Worm (Caenorhabditis elegans) whole organism, L2 larva: Measurements from ENCODE around the gene F49F1.10.
A peak's percentile ranks its signal among the peaks of the same experiment; 100 is the strongest.
"Not testable (repeated sequence)": the region's sequence is repeated elsewhere in the genome, so short reads cannot be mapped to it uniquely, and the experiment has no call there.

Source experiments
- C34F6.9 ChIP-seq: fragments of 150-350 bp; optimal IDR thresholded peaks from 2 replicates; lab custom pipeline; 2014; ENCODE audit warnings: missing biosample characterization, missing genetic modification characterization
- F13H6.1 ChIP-seq: sonication (generic microtip); optimal IDR thresholded peaks from 2 replicates; lab custom pipeline; 2016; ENCODE audit warnings: missing genetic modification characterization, missing compliant biosample characterization
- R02D3.7 ChIP-seq: fragments of 150-350 bp; optimal IDR thresholded peaks from 2 replicates; lab custom pipeline; 2014; ENCODE audit warnings: missing biosample characterization, missing genetic modification characterization
- Y55F3AM.14 ChIP-seq: fragments of 200-800 bp; sonication (Bioruptor generic); optimal IDR thresholded peaks from 2 replicates; lab custom pipeline; 2018; ENCODE audit warnings: mild to moderate bottlenecking, missing genetic modification characterization, missing compliant biosample characterization
- ZK546.5 ChIP-seq: sonication (generic microtip); optimal IDR thresholded peaks from 2 replicates; lab custom pipeline; 2017; ENCODE audit warnings: missing biosample characterization, missing genetic modification characterization
- alr-1 ChIP-seq: fragments of 150-350 bp; optimal IDR thresholded peaks from 2 replicates; lab custom pipeline; 2014; ENCODE audit warnings: missing biosample characterization, missing genetic modification characterization
- aly-2 ChIP-seq: fragments of 150-350 bp; optimal IDR thresholded peaks from 2 replicates; lab custom pipeline; 2014; ENCODE audit warnings: missing biosample characterization, missing genetic modification characterization
- blmp-1 ChIP-seq: sonication (generic microtip); optimal IDR thresholded peaks from 2 replicates; lab custom pipeline; 2017; ENCODE audit warnings: missing genetic modification characterization, mild to moderate bottlenecking, missing compliant biosample characterization, antibody characterized with exemption, moderate library complexity; ENCODE audit not compliant: insufficient read depth
- ceh-16 ChIP-seq: fragments of 150-350 bp; optimal IDR thresholded peaks from 2 replicates; lab custom pipeline; 2014; ENCODE audit warnings: missing biosample characterization, missing genetic modification characterization
- elt-3 ChIP-seq: sonication (generic microtip); optimal IDR thresholded peaks from 2 replicates; lab custom pipeline; 2017; ENCODE audit warnings: missing biosample characterization, missing genetic modification characterization
- fos-1 ChIP-seq: fragments of 150-350 bp; optimal IDR thresholded peaks from 2 replicates; lab custom pipeline; 2014; ENCODE audit warnings: missing biosample characterization, missing genetic modification characterization
- gmeb-1 ChIP-seq: fragments of 150-350 bp; optimal IDR thresholded peaks from 2 replicates; lab custom pipeline; 2014; ENCODE audit warnings: missing biosample characterization, missing genetic modification characterization
- lin-11 ChIP-seq: fragments of 150-350 bp; sonication (generic microtip); optimal IDR thresholded peaks from 2 replicates; lab custom pipeline; 2014; ENCODE audit warnings: missing biosample characterization, missing genetic modification characterization, inconsistent platforms, mixed read lengths
- lin-39 ChIP-seq: fragments of 150-350 bp; optimal IDR thresholded peaks from 2 replicates; lab custom pipeline; 2014; ENCODE audit warnings: missing biosample characterization, missing genetic modification reagents, missing genetic modification characterization
- lsy-2 ChIP-seq, 2 experiments: fragments of 150-350 bp in 1 of 2; sonication (generic microtip) in 1 of 2; optimal IDR thresholded peaks; 2 replicates each; lab custom pipeline; 2014 to 2017; ENCODE audit warnings: missing biosample characterization in 2 of 2, missing genetic modification characterization in 2 of 2
- mab-5 ChIP-seq: fragments of 150-350 bp; optimal IDR thresholded peaks from 2 replicates; lab custom pipeline; 2014; ENCODE audit warnings: missing biosample characterization, missing genetic modification characterization
- nhr-10 ChIP-seq: sonication (generic microtip); optimal IDR thresholded peaks from 2 replicates; lab custom pipeline; 2017; ENCODE audit warnings: missing biosample characterization, missing genetic modification characterization
- nhr-11 ChIP-seq: fragments of 150-350 bp; optimal IDR thresholded peaks from 2 replicates; lab custom pipeline; 2014; ENCODE audit warnings: missing biosample characterization, missing genetic modification characterization
- nhr-23 ChIP-seq: fragments of 150-350 bp; optimal IDR thresholded peaks from 2 replicates; lab custom pipeline; 2014; ENCODE audit warnings: missing biosample characterization, missing genetic modification reagents, missing genetic modification characterization
- nhr-6 ChIP-seq: fragments of 150-350 bp; optimal IDR thresholded peaks from 2 replicates; lab custom pipeline; 2014; ENCODE audit warnings: missing biosample characterization, missing genetic modification characterization
- nhr-77 ChIP-seq: fragments of 150-350 bp; optimal IDR thresholded peaks from 2 replicates; lab custom pipeline; 2014; ENCODE audit warnings: missing biosample characterization, missing genetic modification characterization
- sem-4 ChIP-seq: fragments of 150-350 bp; optimal IDR thresholded peaks from 2 replicates; lab custom pipeline; 2014; ENCODE audit warnings: missing biosample characterization, missing genetic modification reagents, missing genetic modification characterization
- sma-3 ChIP-seq: sonication (generic microtip); optimal IDR thresholded peaks from 2 replicates; lab custom pipeline; 2016; ENCODE audit warnings: missing genetic modification reagents, missing genetic modification characterization, missing compliant biosample characterization
- sma-9 ChIP-seq, 2 experiments: fragments of 150-350 bp in 1 of 2; sonication (generic microtip) in 1 of 2; optimal IDR thresholded peaks; 2 replicates each; lab custom pipeline; 2014 to 2016; ENCODE audit warnings: missing genetic modification characterization in 2 of 2, mild to moderate bottlenecking in 1 of 2, missing biosample characterization in 1 of 2, missing compliant biosample characterization in 1 of 2, missing genetic modification reagents in 1 of 2, moderate library complexity in 1 of 2
- snpc-4 ChIP-seq: fragments of 150-350 bp; optimal IDR thresholded peaks from 2 replicates; lab custom pipeline; 2014; ENCODE audit warnings: missing biosample characterization, missing genetic modification characterization
- unc-39 ChIP-seq: fragments of 150-350 bp; optimal IDR thresholded peaks from 2 replicates; lab custom pipeline; 2014; ENCODE audit warnings: missing biosample characterization, missing genetic modification characterization
- unc-55 ChIP-seq: fragments of 150-350 bp; sonication (generic microtip); optimal IDR thresholded peaks from 3 replicates; lab custom pipeline; 2014; ENCODE audit warnings: missing biosample characterization, missing genetic modification reagents, missing genetic modification characterization
- unc-62 ChIP-seq: fragments of 150-350 bp; optimal IDR thresholded peaks from 2 replicates; lab custom pipeline; 2014; ENCODE audit warnings: missing biosample characterization, missing genetic modification reagents, missing genetic modification characterization
- ztf-1 ChIP-seq: fragments of 200-800 bp; sonication (Bioruptor generic); conservative IDR thresholded peaks from 2 replicates; pipeline ENCODE4 v1.3.6; 2022; ENCODE audit warnings: missing genetic modification characterization, missing compliant biosample characterization
- ztf-11 ChIP-seq: sonication (generic microtip); optimal IDR thresholded peaks from 2 replicates; lab custom pipeline; 2017; ENCODE audit warnings: missing biosample characterization, missing genetic modification characterization
- ztf-4 ChIP-seq: fragments of 150-350 bp; optimal IDR thresholded peaks from 2 replicates; lab custom pipeline; 2014; ENCODE audit warnings: missing biosample characterization, missing genetic modification characterization

F49F1.10 gene

DNA sequence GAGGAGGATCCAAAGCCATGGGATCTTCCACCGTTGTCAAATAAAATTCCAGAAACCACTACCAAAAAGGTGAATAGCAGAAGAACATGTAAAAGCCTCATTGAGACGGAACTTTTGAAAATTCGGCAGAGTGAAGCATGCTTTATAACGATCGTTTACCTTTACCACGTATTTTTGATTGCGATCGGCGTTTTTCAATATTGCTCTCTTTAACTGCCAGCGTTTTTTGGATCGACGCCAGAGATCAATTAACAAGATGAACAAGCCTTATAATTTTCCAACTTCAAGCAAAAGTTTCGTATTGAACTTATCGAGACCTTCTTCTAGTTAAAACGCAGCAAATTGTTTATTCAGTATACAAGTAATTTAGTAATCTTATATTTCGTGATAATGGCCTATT lies at the start of gene F49F1.10:
TSS of gene F49F1.10 (minus strand) at position 101 of the 400 bp plus-strand sequence.
- TF ChIP-seq nhr-11 (tag; lab: Kevin White, UChicago) (no peak), unc-39 (tag; lab: Kevin White, UChicago) (no peak), blmp-1 (tag; lab: Kevin White, UChicago) (no peak), nhr-10 (tag; lab: Kevin White, UChicago) (no peak), lin-11 (tag; lab: Kevin White, UChicago) (no peak), nhr-6 (tag; lab: Kevin White, UChicago) (no peak), aly-2 (tag; lab: Kevin White, UChicago) (no peak), lsy-2 (tag; optimal IDR thresholded peaks at IDR 0.05; lab: Kevin White, UChicago) (no peak), ceh-16 (no peak), elt-3 (tag; lab: Kevin White, UChicago) (no peak), ztf-1 (GFP tag; lab: Robert Waterston, UW) (no peak), R02D3.7 (tag; lab: Kevin White, UChicago) (no peak), Y55F3AM.14 (GFP tag; lab: Kevin White, UChicago) (no peak), snpc-4 (tag; lab: Kevin White, UChicago) (no peak), ztf-11 (no peak), lin-39 (tag; lab: Kevin White, UChicago) (no peak), fos-1 (tag; lab: Kevin White, UChicago) (no peak), ZK546.5 (no peak), nhr-77 (tag; lab: Kevin White, UChicago) (no peak), unc-55 (GFP tag; lab: Kevin White, UChicago) (no peak)

DNA sequence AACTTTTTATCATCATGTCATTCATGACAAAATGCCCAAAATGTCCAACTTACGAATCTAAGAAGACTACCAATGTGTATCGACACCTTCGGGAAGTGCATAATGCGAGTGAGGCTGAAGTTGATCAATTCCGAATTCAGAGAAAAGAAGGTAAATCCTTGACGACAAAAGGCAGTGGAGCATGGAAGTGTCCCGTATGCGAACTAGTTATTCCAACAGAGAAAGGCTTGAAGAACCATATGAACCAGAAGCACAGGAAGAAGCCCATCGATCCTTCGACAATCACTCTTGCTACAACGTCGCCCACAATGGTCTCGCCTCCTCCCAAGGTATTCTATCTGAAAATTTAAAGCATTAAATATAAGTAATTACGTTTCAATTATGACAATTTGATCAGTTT lies 47.2 kb upstream of the F49F1.10 start, which contains the start of gene K08D10.11:
TSS of gene K08D10.11 (minus strand) at position 101 of the 400 bp plus-strand sequence.
- TF ChIP-seq nhr-10 (tag; lab: Kevin White, UChicago); C34F6.9; unc-62 (GFP tag; lab: Kevin White, UChicago): not testable (repeated sequence)

DNA sequence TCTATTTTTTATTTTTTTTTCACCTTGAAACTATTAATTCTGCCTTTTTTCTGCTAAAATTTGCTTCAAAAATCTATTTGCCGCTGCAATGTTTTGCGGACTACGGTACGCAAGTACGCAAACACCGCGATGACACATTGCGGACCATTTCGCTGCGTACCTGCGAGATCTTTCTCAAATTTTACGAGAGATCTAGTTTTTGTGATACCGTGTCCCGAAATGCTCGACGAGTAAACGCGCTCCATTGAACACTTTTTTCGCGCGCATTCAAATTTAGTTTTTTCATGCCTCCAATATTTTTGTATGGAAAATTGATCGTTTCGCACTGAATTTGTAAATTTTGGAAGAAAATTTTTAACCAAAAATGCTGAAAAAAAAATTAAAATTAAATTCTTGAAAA lies 45.8 kb upstream of the F49F1.10 start:
- TF ChIP-seq sma-9 (GFP tag; optimal IDR thresholded peaks at IDR 0.05; lab: Kevin White, UChicago) (peak; percentile 30), gmeb-1 (tag; lab: Kevin White, UChicago) (peak; percentile 48), lsy-2 (tag; optimal IDR thresholded peaks at IDR 0.05; lab: Kevin White, UChicago) (peak; percentile 53 to 76), F13H6.1 (tag; lab: Kevin White, UChicago) (peak; percentile 8), sma-3 (GFP tag; lab: Kevin White, UChicago) (peak; percentile 21)
- TF ChIP-seq sma-9 (tag; optimal IDR thresholded peaks at IDR 0.05; lab: Kevin White, UChicago) = not testable (repeated sequence)

ce11 chrIV:4180032-4180431 lies 41.1 kb upstream of the F49F1.10 start:
- peak in 1 of 2 experiments; percentile 31 for TF ChIP-seq lsy-2 (tag; optimal IDR thresholded peaks at IDR 0.05; lab: Kevin White, UChicago)

DNA sequence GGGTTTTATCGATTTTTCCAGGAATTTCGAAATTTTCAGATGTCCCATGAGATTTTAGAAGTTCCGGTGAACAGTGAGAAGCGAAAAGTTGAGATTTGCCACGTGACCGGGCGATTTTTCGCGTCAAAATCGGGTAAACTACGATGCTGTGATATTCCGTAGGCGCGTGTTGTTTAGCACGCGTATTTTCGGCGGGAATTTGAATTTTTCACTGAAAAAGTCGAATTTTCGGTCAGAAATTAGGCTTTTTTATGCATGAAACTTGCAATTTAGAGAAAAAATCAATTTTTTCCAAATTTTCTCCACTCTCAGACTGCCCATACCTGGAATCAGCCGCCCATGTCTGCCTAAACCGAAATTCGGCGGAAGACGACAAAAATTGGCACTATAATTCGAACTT lies 39.5 kb upstream of the F49F1.10 start, which contains the start of gene tsen-34:
TSS of gene tsen-34 (plus strand) at position 34 of the 400 bp plus-strand sequence.
- TF ChIP-seq mab-5 (tag; lab: Kevin White, UChicago) (no peak), F13H6.1 (tag; lab: Kevin White, UChicago) (no peak), nhr-23 (tag; lab: Kevin White, UChicago) (no peak), alr-1 (tag; lab: Kevin White, UChicago) (no peak)

DNA sequence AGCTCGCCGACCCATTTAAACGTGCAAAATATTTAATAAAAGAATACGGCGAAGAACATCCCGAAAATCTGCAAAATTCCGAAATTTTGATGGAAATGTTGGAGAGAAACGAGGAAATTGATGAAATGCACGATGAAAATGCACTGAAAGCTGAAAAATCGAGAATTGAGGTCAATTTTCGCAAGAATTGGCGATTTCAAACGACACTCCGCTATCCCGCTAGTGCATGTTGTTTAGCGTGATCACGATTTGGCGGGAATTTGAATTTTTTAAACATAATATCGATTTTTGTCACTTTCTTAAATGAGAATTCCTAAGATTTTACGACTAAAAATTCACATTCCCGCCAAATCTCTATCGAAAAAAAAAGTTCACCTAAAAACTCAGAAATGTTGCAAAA lies 38.6 kb upstream of the F49F1.10 start:
- TF ChIP-seq gmeb-1 (tag; lab: Kevin White, UChicago) = no peak
- TF ChIP-seq lin-11 (tag; lab: Kevin White, UChicago) = no peak
- TF ChIP-seq sem-4 = no peak
- TF ChIP-seq ztf-4 = no peak
- TF ChIP-seq sma-3 (GFP tag; lab: Kevin White, UChicago) = no peak
- no peak for TF ChIP-seq unc-55 (GFP tag; lab: Kevin White, UChicago)
- TF ChIP-seq, all 48 proteins: peak for 0
